Worm (Caenorhabditis elegans): ENCODE results near the gene efn-3.

ce11 chrX:13435116-13435515 is 42.1 kb downstream of the efn-3 start:
- TF ChIP-seq Y22D7AL.16 (tag; optimal IDR thresholded peaks at IDR 0.05) (no peak), pha-4 (tag; optimal IDR thresholded peaks at IDR 0.05) (no peak), unc-86 (tag; optimal IDR thresholded peaks at IDR 0.05) (no peak)
